Fruit fly (Drosophila melanogaster) whole organism, embryonic: ENCODE results near the gene CG13640.

Source experiments
- Antp ChIP-seq: fragments of 200-800 bp; sonication (Bioruptor generic); optimal IDR thresholded peaks from 3 replicates; lab custom pipeline; 2016; ENCODE audit warnings: missing biosample characterization, missing genetic modification characterization
- CG10147 ChIP-seq: fragments of 200-800 bp; sonication (Bioruptor generic); optimal IDR thresholded peaks from 2 replicates; lab custom pipeline; 2019; ENCODE audit warnings: missing biosample characterization, mild to moderate bottlenecking, missing genetic modification characterization, moderate library complexity
- CG10543 ChIP-seq: fragments of 200-800 bp; sonication (Bioruptor generic); optimal IDR thresholded peaks from 3 replicates; lab custom pipeline; 2017; ENCODE audit warnings: missing biosample characterization, mild to moderate bottlenecking, missing genetic modification characterization, moderate library complexity
- CG11093 ChIP-seq: fragments of 200-800 bp; sonication (Bioruptor generic); IDR thresholded peaks from 3 replicates; pipeline ENCODE4 v1.3.6; 2022; ENCODE audit warnings: missing biosample characterization, missing genetic modification characterization
- CG12769 ChIP-seq: fragments of 200-800 bp; sonication (Bioruptor generic); optimal IDR thresholded peaks from 2 replicates; lab custom pipeline; 2019; ENCODE audit warnings: missing biosample characterization, mild to moderate bottlenecking, missing genetic modification characterization, moderate library complexity
- CG13296 ChIP-seq: fragments of 200-800 bp; sonication (Bioruptor generic); optimal IDR thresholded peaks from 3 replicates; lab custom pipeline; 2018; ENCODE audit warnings: missing biosample characterization, mild to moderate bottlenecking, missing genetic modification characterization
- CG13424 ChIP-seq: fragments of 200-800 bp; sonication (Bioruptor generic); optimal IDR thresholded peaks from 2 replicates; lab custom pipeline; 2019; ENCODE audit warnings: missing biosample characterization, mild to moderate bottlenecking, missing genetic modification characterization, moderate library complexity
- CG15479 ChIP-seq: fragments of 200-800 bp; sonication (Bioruptor generic); optimal IDR thresholded peaks from 3 replicates; lab custom pipeline; 2019; ENCODE audit warnings: missing biosample characterization, mild to moderate bottlenecking, missing genetic modification characterization, moderate library complexity
- CG2712 ChIP-seq: fragments of 200-800 bp; optimal IDR thresholded peaks from 3 replicates; lab custom pipeline; 2019; ENCODE audit warnings: missing biosample characterization, mild to moderate bottlenecking, missing genetic modification characterization, moderate library complexity
- CG34224 ChIP-seq: fragments of 200-800 bp; sonication (Bioruptor generic); IDR thresholded peaks from 3 replicates; pipeline ENCODE4 v1.3.6; 2022; ENCODE audit warnings: missing biosample characterization, missing genetic modification characterization; ENCODE audit not compliant: partially characterized antibody
- CG34376 ChIP-seq: fragments of 200-800 bp; sonication (Bioruptor generic); optimal IDR thresholded peaks from 2 replicates; lab custom pipeline; 2018; ENCODE audit warnings: missing biosample characterization, mild to moderate bottlenecking, missing genetic modification characterization
- CG4404 ChIP-seq: fragments of 200-800 bp; sonication (Bioruptor generic); IDR thresholded peaks from 2 replicates; pipeline ENCODE4 v1.3.6; 2022; ENCODE audit warnings: missing biosample characterization, missing genetic modification characterization
- CG8281 ChIP-seq: fragments of 200-800 bp; sonication (Bioruptor generic); optimal IDR thresholded peaks from 2 replicates; lab custom pipeline; 2018; ENCODE audit warnings: missing biosample characterization, mild to moderate bottlenecking, missing genetic modification characterization, moderate library complexity
- CG8359 ChIP-seq: fragments of 200-800 bp; sonication (Bioruptor generic); optimal IDR thresholded peaks from 2 replicates; lab custom pipeline; 2017; ENCODE audit warnings: missing biosample characterization, mild to moderate bottlenecking, missing genetic modification characterization, borderline replicate concordance
- CG9876 ChIP-seq: fragments of 200-800 bp; sonication (Bioruptor generic); optimal IDR thresholded peaks from 2 replicates; lab custom pipeline; 2016; ENCODE audit warnings: missing biosample characterization, missing genetic modification characterization
- Dad ChIP-seq: fragments of 200-800 bp; sonication (Bioruptor generic); optimal IDR thresholded peaks from 3 replicates; lab custom pipeline; 2016; ENCODE audit warnings: missing biosample characterization, missing genetic modification characterization
- Eip74EF ChIP-seq, 2 experiments: fragments of 200-800 bp in 1 of 2; fragments of >200 bp in 1 of 2; sonication (Bioruptor generic) in 1 of 2; optimal IDR thresholded peaks; 2 replicates each; lab custom pipeline; 2017 to 2019; ENCODE audit warnings: missing biosample characterization in 2 of 2, missing genetic modification characterization in 2 of 2, mild to moderate bottlenecking in 1 of 2, moderate library complexity in 1 of 2
- HHEX ChIP-seq: fragments of 200-800 bp; sonication (Bioruptor generic); optimal IDR thresholded peaks from 3 replicates; lab custom pipeline; 2017; ENCODE audit warnings: missing biosample characterization, mild to moderate bottlenecking, missing genetic modification characterization, missing genetic modification reagents
- Hmr ChIP-seq: fragments of 200-800 bp; sonication (Bioruptor generic); optimal IDR thresholded peaks from 3 replicates; lab custom pipeline; 2017; ENCODE audit warnings: mild to moderate bottlenecking, missing biosample characterization, missing genetic modification reagents, missing genetic modification characterization
- Hr51 ChIP-seq, 2 experiments: fragments of 200-800 bp; sonication (Bioruptor generic); optimal IDR thresholded peaks; 2 replicates in 1 of 2; 3 replicates in 1 of 2; lab custom pipeline; 2016 to 2018; ENCODE audit warnings: missing biosample characterization in 2 of 2, missing genetic modification characterization in 2 of 2, mild to moderate bottlenecking in 1 of 2, moderate library complexity in 1 of 2
- Hsf ChIP-seq: fragments of 200-800 bp; sonication (Bioruptor generic); optimal IDR thresholded peaks from 3 replicates; lab custom pipeline; 2016; ENCODE audit warnings: missing biosample characterization, missing genetic modification characterization
- Myb ChIP-seq: fragments of 200-800 bp; sonication (Bioruptor generic); optimal IDR thresholded peaks from 2 replicates; lab custom pipeline; 2016; ENCODE audit warnings: missing biosample characterization, missing genetic modification characterization
- NK7.1 ChIP-seq: fragments of 200-800 bp; sonication (Bioruptor generic); optimal IDR thresholded peaks from 3 replicates; lab custom pipeline; 2016; ENCODE audit warnings: missing biosample characterization, missing genetic modification characterization
- Pdp1 ChIP-seq, 2 experiments: fragments of 200-800 bp; sonication (Bioruptor generic); optimal IDR thresholded peaks; 3 replicates each; lab custom pipeline; 2016; ENCODE audit warnings: missing biosample characterization in 2 of 2, missing genetic modification characterization in 2 of 2, mild to moderate bottlenecking in 1 of 2, moderate library complexity in 1 of 2
- Six4 ChIP-seq: fragments of 200-800 bp; sonication (Bioruptor generic); optimal IDR thresholded peaks from 2 replicates; lab custom pipeline; 2016; ENCODE audit warnings: missing biosample characterization, missing genetic modification characterization
- YL-1 ChIP-seq: fragments of 200-800 bp; sonication (Bioruptor generic); optimal IDR thresholded peaks from 3 replicates; lab custom pipeline; 2017; ENCODE audit warnings: missing biosample characterization, mild to moderate bottlenecking, missing genetic modification characterization
- abd-A ChIP-seq: fragments of 200-800 bp; sonication (Bioruptor generic); optimal IDR thresholded peaks from 3 replicates; lab custom pipeline; 2019; ENCODE audit warnings: missing biosample characterization, mild to moderate bottlenecking, missing genetic modification characterization, moderate library complexity
- bcd ChIP-seq: fragments of 200-800 bp; sonication (Bioruptor generic); optimal IDR thresholded peaks from 2 replicates; lab custom pipeline; 2017; ENCODE audit warnings: missing biosample characterization, mild to moderate bottlenecking, missing genetic modification characterization
- bowl ChIP-seq: fragments of 200-800 bp; sonication (Bioruptor generic); IDR thresholded peaks from 2 replicates; pipeline ENCODE4 v1.3.6; 2022; ENCODE audit warnings: missing biosample characterization, missing genetic modification characterization
- chinmo ChIP-seq: fragments of 200-800 bp; sonication (Bioruptor generic); IDR thresholded peaks from 4 replicates; pipeline ENCODE4 v1.3.6; 2022; ENCODE audit warnings: missing biosample characterization, missing genetic modification characterization; ENCODE audit not compliant: partially characterized antibody
- chm ChIP-seq: fragments of 200-800 bp; sonication (Bioruptor generic); IDR thresholded peaks from 2 replicates; pipeline ENCODE4 v1.3.6; 2022; ENCODE audit warnings: missing biosample characterization, missing genetic modification characterization
- cwo ChIP-seq: fragments of 200-800 bp; sonication (Bioruptor generic); optimal IDR thresholded peaks from 3 replicates; lab custom pipeline; 2017; ENCODE audit warnings: missing biosample characterization, missing genetic modification characterization, mild to moderate bottlenecking, moderate library complexity, missing genetic modification reagents
- gsb ChIP-seq: fragments of 200-800 bp; sonication (Bioruptor generic); IDR thresholded peaks from 2 replicates; pipeline ENCODE4 v1.3.6; 2022; ENCODE audit warnings: missing biosample characterization, missing genetic modification characterization
- kay ChIP-seq: fragments of 200-800 bp; sonication (Bioruptor generic); optimal IDR thresholded peaks from 2 replicates; lab custom pipeline; 2016; ENCODE audit warnings: missing biosample characterization, missing genetic modification characterization
- kni ChIP-seq: fragments of 200-800 bp; sonication (Bioruptor generic); optimal IDR thresholded peaks from 3 replicates; lab custom pipeline; 2017; ENCODE audit warnings: mild to moderate bottlenecking, missing biosample characterization, missing genetic modification reagents, missing genetic modification characterization
- nerfin-2 ChIP-seq: fragments of 200-800 bp; sonication (Bioruptor generic); IDR thresholded peaks from 2 replicates; pipeline ENCODE4 v1.3.6; 2022; ENCODE audit warnings: missing biosample characterization, missing genetic modification characterization; ENCODE audit not compliant: partially characterized antibody
- nmo ChIP-seq: fragments of 200-800 bp; sonication (Bioruptor generic); optimal IDR thresholded peaks from 2 replicates; lab custom pipeline; 2018; ENCODE audit warnings: missing biosample characterization, mild to moderate bottlenecking, missing genetic modification characterization, moderate library complexity
- odd ChIP-seq: fragments of 200-800 bp; sonication (Bioruptor generic); optimal IDR thresholded peaks from 2 replicates; lab custom pipeline; 2017; ENCODE audit warnings: missing biosample characterization, mild to moderate bottlenecking, missing genetic modification characterization
- pan ChIP-seq, 4 experiments: fragments of >200 bp in 3 of 4; fragments of 200-800 bp in 1 of 4; sonication (Bioruptor generic) in 1 of 4; optimal IDR thresholded peaks in 3 of 4; IDR thresholded peaks in 1 of 4; 2 replicates each; pipeline versions ENCODE4 v1.3.6 to Lab custom; 2017 to 2022; ENCODE audit warnings: missing biosample characterization in 2 of 4, missing genetic modification characterization in 2 of 4, mixed read lengths in 1 of 4
- pfk ChIP-seq: fragments of 200-800 bp; sonication (Bioruptor generic); optimal IDR thresholded peaks from 2 replicates; lab custom pipeline; 2018; ENCODE audit warnings: missing biosample characterization, mild to moderate bottlenecking, missing genetic modification characterization, moderate library complexity
- pros ChIP-seq: fragments of 200-800 bp; sonication (Bioruptor generic); optimal IDR thresholded peaks from 3 replicates; lab custom pipeline; 2019; ENCODE audit warnings: missing biosample characterization, mild to moderate bottlenecking, missing genetic modification characterization, moderate library complexity
- pzg ChIP-seq: fragments of 200-800 bp; sonication (Bioruptor generic); optimal IDR thresholded peaks from 3 replicates; lab custom pipeline; 2018; ENCODE audit warnings: missing biosample characterization, mild to moderate bottlenecking, missing genetic modification characterization, moderate library complexity
- ranshi ChIP-seq: fragments of 200-800 bp; sonication (Bioruptor generic); IDR thresholded peaks from 2 replicates; pipeline ENCODE4 v1.3.6; 2022; ENCODE audit warnings: missing biosample characterization, missing genetic modification characterization
- sd ChIP-seq: fragments of 200-800 bp; sonication (Bioruptor generic); optimal IDR thresholded peaks from 3 replicates; lab custom pipeline; 2018; ENCODE audit warnings: missing biosample characterization, mild to moderate bottlenecking, missing genetic modification characterization, moderate library complexity
- sna ChIP-seq: fragments of 200-800 bp; sonication (Bioruptor generic); IDR thresholded peaks from 2 replicates; pipeline ENCODE4 v1.3.6; 2022; ENCODE audit warnings: missing biosample characterization, missing genetic modification characterization; ENCODE audit not compliant: partially characterized antibody
- sqz ChIP-seq: fragments of 200-800 bp; sonication (Bioruptor generic); optimal IDR thresholded peaks from 3 replicates; lab custom pipeline; 2018; ENCODE audit warnings: missing biosample characterization, mild to moderate bottlenecking, missing genetic modification characterization
- tx ChIP-seq: fragments of 200-800 bp; sonication (Bioruptor generic); optimal IDR thresholded peaks from 2 replicates; lab custom pipeline; 2016; ENCODE audit warnings: missing biosample characterization, missing genetic modification characterization
- vvl ChIP-seq: fragments of 200-800 bp; sonication (Bioruptor generic); IDR thresholded peaks from 2 replicates; pipeline ENCODE4 v1.3.6; 2022; ENCODE audit warnings: missing biosample characterization, missing genetic modification characterization

Gene CG13640

dm6 chr3R:24889303-24889892, 27.4 kb upstream of the CG13640 start:
- TF ChIP-seq Dad (GFP tag; lab: Kevin White, UChicago), result no peak
- no peak for TF ChIP-seq CG8359 (GFP tag; lab: Kevin White, UChicago)
- no peak for TF ChIP-seq Antp (GFP tag; lab: Kevin White, UChicago)
- no peak for TF ChIP-seq gsb (GFP tag; lab: Robert Waterston, UW)
- TF ChIP-seq Hsf (GFP tag; lab: Kevin White, UChicago), result no peak
- TF ChIP-seq YL-1 (GFP tag; lab: Kevin White, UChicago), result no peak
- no peak for TF ChIP-seq nerfin-2 (GFP tag; lab: Robert Waterston, UW)
- no peak for TF ChIP-seq sna (GFP tag; lab: Robert Waterston, UW)
- TF ChIP-seq CG15479 (GFP tag; lab: Kevin White, UChicago), result no peak
- no peak for TF ChIP-seq CG11093 (GFP tag; lab: Robert Waterston, UW)
- TF ChIP-seq pzg, result no peak
- TF ChIP-seq chm (GFP tag; lab: Robert Waterston, UW), result no peak
- TF ChIP-seq CG8281, result peak; percentile 49
- TF ChIP-seq abd-A (tag; lab: Kevin White, UChicago), result peak; percentile 30
- 0 out of 2 replicates have a peak, but pooled peaks have one; percentile 12 for TF ChIP-seq vvl (GFP tag; lab: Robert Waterston, UW)
- no peak for TF ChIP-seq HHEX (GFP tag; lab: Kevin White, UChicago)
- no peak for TF ChIP-seq CG9876 (GFP tag; lab: Kevin White, UChicago)
- TF ChIP-seq pfk (GFP tag; lab: Kevin White, UChicago), result no peak
- no peak for TF ChIP-seq Eip74EF (GFP tag; optimal IDR thresholded peaks at IDR 0.05; lab: Kevin White, UChicago)
- TF ChIP-seq ranshi (GFP tag; lab: Robert Waterston, UW), result no peak
- TF ChIP-seq CG34376 (GFP tag; lab: Kevin White, UChicago), result no peak
- TF ChIP-seq NK7.1 (GFP tag; lab: Kevin White, UChicago), result no peak
- no peak for TF ChIP-seq kay (GFP tag; lab: Kevin White, UChicago)
- no peak for TF ChIP-seq Myb
- TF ChIP-seq CG4404, result no peak
- no peak for TF ChIP-seq CG13424
- TF ChIP-seq kni (GFP tag; lab: Kevin White, UChicago), result peak; percentile 29
- no peak for TF ChIP-seq odd
- 0 out of 4 replicates have a peak, but pooled peaks have one; percentile 70 for TF ChIP-seq chinmo (GFP tag; lab: Robert Waterston, UW)
- no peak for TF ChIP-seq tx
- no peak for TF ChIP-seq Hmr (GFP tag; lab: Kevin White, UChicago)
- peak; percentile 74 for TF ChIP-seq CG12769
- no peak for TF ChIP-seq CG10147
- TF ChIP-seq CG2712 (tag; lab: Kevin White, UChicago), result no peak
- TF ChIP-seq CG34224 (GFP tag; lab: Robert Waterston, UW), result no peak
- no peak for TF ChIP-seq bowl (GFP tag; lab: Robert Waterston, UW)
- peak in 1 of 2 experiments; percentile 20 for TF ChIP-seq Pdp1 (GFP tag; optimal IDR thresholded peaks at IDR 0.05; lab: Kevin White, UChicago)
- no peak for TF ChIP-seq CG13296 (GFP tag; lab: Kevin White, UChicago)
- no peak for TF ChIP-seq pros (GFP tag; lab: Kevin White, UChicago)
- TF ChIP-seq CG10543 (GFP tag; lab: Kevin White, UChicago), result peak; percentile 17
- TF ChIP-seq sqz (GFP tag; lab: Kevin White, UChicago), result peak; percentile 35
- peak; percentile 78 for TF ChIP-seq cwo (GFP tag; lab: Kevin White, UChicago)
- TF ChIP-seq nmo, result no peak
- no peak for TF ChIP-seq bcd (GFP tag; lab: Kevin White, UChicago)
- peak; percentile 96 for TF ChIP-seq sd (tag; lab: Kevin White, UChicago)
- no peak for TF ChIP-seq pan (optimal IDR thresholded peaks at IDR 0.05; lab: Kevin White, UChicago)
- TF ChIP-seq pan (GFP tag; optimal IDR thresholded peaks at IDR 0.05 in 1 of 2, IDR thresholded peaks at IDR 0.05 in 1 of 2), result no peak
- no peak for TF ChIP-seq Hr51 (GFP tag; optimal IDR thresholded peaks at IDR 0.05; lab: Kevin White, UChicago)
- no peak for TF ChIP-seq Six4 (GFP tag; lab: Kevin White, UChicago)
